Worm (Caenorhabditis elegans) whole organism, young adult: ENCODE measurements around the gene M02D8.3.

ENCODE experiments used
- Y67H2A.10 ChIP-seq: fragments of 200-800 bp; sonication (Bioruptor generic); conservative IDR thresholded peaks from 2 replicates; pipeline ENCODE4 v1.3.6; 2022; ENCODE audit warnings: missing genetic modification reagents, missing genetic modification characterization, missing compliant biosample characterization
- ZK185.1 ChIP-seq: sonication (generic microtip); optimal IDR thresholded peaks from 2 replicates; lab custom pipeline; 2016; ENCODE audit warnings: mild to moderate bottlenecking, missing genetic modification characterization, missing compliant biosample characterization; ENCODE audit not compliant: poor library complexity, severe bottlenecking
- ceh-100 ChIP-seq: fragments of 200-800 bp; sonication (Bioruptor generic); IDR thresholded peaks from 2 replicates; pipeline ENCODE4 v1.3.6; 2022; ENCODE audit warnings: missing genetic modification reagents, missing genetic modification characterization, missing compliant biosample characterization
- ceh-79 ChIP-seq: sonication (generic microtip); optimal IDR thresholded peaks from 2 replicates; lab custom pipeline; 2017; ENCODE audit warnings: mild to moderate bottlenecking, missing genetic modification characterization, missing compliant biosample characterization
- hmg-1.2 ChIP-seq: fragments of 200-800 bp; sonication (Bioruptor generic); IDR thresholded peaks from 2 replicates; pipeline ENCODE4 v1.3.6; 2022; ENCODE audit warnings: missing genetic modification reagents, missing genetic modification characterization, missing compliant biosample characterization
- pha-4 ChIP-seq: fragments of 150-350 bp; sonication (generic microtip); optimal IDR thresholded peaks from 2 replicates; lab custom pipeline; 2014; ENCODE audit warnings: missing biosample characterization, missing genetic modification reagents, missing genetic modification characterization

- TF ChIP-seq ceh-79 (tag; lab: Kevin White, UChicago) (no peak), pha-4 (no peak), ceh-100 (GFP tag; lab: Robert Waterston, UW) (no peak), ZK185.1 (no peak), Y67H2A.10 (GFP tag; lab: Robert Waterston, UW) (no peak), hmg-1.2 (GFP tag; lab: Robert Waterston, UW) (no peak)
Observed at ce11 chrX:8761497-8761896, 24.7 kb upstream of the M02D8.3 start, which contains the start of gene M02D8.5.
